Worm (Caenorhabditis elegans): Measurements from ENCODE around the gene C03A3.1.
A peak's percentile ranks its signal among the peaks of the same experiment; 100 is the strongest.

- TF ChIP-seq lin-11 (tag; optimal IDR thresholded peaks at IDR 0.05) (no peak), tbx-2 (tag; optimal IDR thresholded peaks at IDR 0.05) (peak; percentile 86), ceh-34 (tag; optimal IDR thresholded peaks at IDR 0.05) (peak; percentile 85), ceh-6 (GFP tag; optimal IDR thresholded peaks at IDR 0.05) (no peak), ama-1 (optimal IDR thresholded peaks at IDR 0.05) (no peak), ref-2 (tag; optimal IDR thresholded peaks at IDR 0.05) (peak; percentile 68), fkh-10 (GFP tag; optimal IDR thresholded peaks at IDR 0.05) (no peak), pax-1 (tag; optimal IDR thresholded peaks at IDR 0.05) (no peak), dmd-4 (tag; optimal IDR thresholded peaks at IDR 0.05; ENCODE audit: borderline replicate concordance) (peak; percentile 3), ceh-45 (GFP tag; IDR thresholded peaks at IDR 0.05) (no peak)
Measured at ce11 chrX:11299642-11300307, 42.6 kb downstream of the C03A3.1 start, which contains the start of the genes snrp-40.1 and F08G12.3.
